Worm (Caenorhabditis elegans): Measurements from ENCODE around the gene C17C3.15.
A peak's percentile ranks its signal among the peaks of the same experiment; 100 is the strongest.

C17C3.15 gene

ce11 chrII:5579236-5579635, 8.8 kb downstream of the C17C3.15 start:
- TF ChIP-seq unc-55 (GFP tag; optimal IDR thresholded peaks at IDR 0.05): no peak

ce11 chrII:5582309-5582708, 11.9 kb downstream of the C17C3.15 start, which contains the start of gene T25E4.2:
TSS of gene T25E4.2 (minus strand) at chrII:5582409.
- TF ChIP-seq peb-1 (tag; optimal IDR thresholded peaks at IDR 0.05) (no peak), ceh-82 (tag; optimal IDR thresholded peaks at IDR 0.05) (no peak), alr-1 (tag; optimal IDR thresholded peaks at IDR 0.05) (no peak), ceh-16 (tag; optimal IDR thresholded peaks at IDR 0.05) (no peak), skn-1 (tag; optimal IDR thresholded peaks at IDR 0.05) (no peak), F13H6.1 (tag; optimal IDR thresholded peaks at IDR 0.05) (no peak), nhr-12 (tag; optimal IDR thresholded peaks at IDR 0.05) (no peak), mab-5 (tag; optimal IDR thresholded peaks at IDR 0.05) (no peak), aly-2 (tag; optimal IDR thresholded peaks at IDR 0.05) (no peak), unc-55 (GFP tag; optimal IDR thresholded peaks at IDR 0.05) (no peak), lin-13 (GFP tag; optimal IDR thresholded peaks at IDR 0.05) (no peak)

ce11 chrII:5585788-5586187, 15.3 kb downstream of the C17C3.15 start, which contains the start of gene lys-8:
TSS of gene lys-8 (plus strand) at chrII:5586178.
- TF ChIP-seq Y55F3AM.14 (GFP tag; optimal IDR thresholded peaks at IDR 0.05) (no peak), blmp-1 (tag; optimal IDR thresholded peaks at IDR 0.05; ENCODE audit: insufficient read depth) (no peak), unc-55 (GFP tag; optimal IDR thresholded peaks at IDR 0.05) (no peak), nhr-21 (tag; optimal IDR thresholded peaks at IDR 0.05) (no peak), ztf-11 (tag; optimal IDR thresholded peaks at IDR 0.05) (no peak), unc-39 (tag; optimal IDR thresholded peaks at IDR 0.05) (no peak), dmd-4 (tag; optimal IDR thresholded peaks at IDR 0.05) (no peak), sem-4 (tag; optimal IDR thresholded peaks at IDR 0.05) (no peak), lin-11 (tag; optimal IDR thresholded peaks at IDR 0.05) (no peak), sma-9 (GFP tag; optimal IDR thresholded peaks at IDR 0.05) (peak; percentile 78), sma-9 (tag; optimal IDR thresholded peaks at IDR 0.05) (no peak), C34F6.9 (tag; optimal IDR thresholded peaks at IDR 0.05) (no peak), peb-1 (tag; optimal IDR thresholded peaks at IDR 0.05) (no peak), fos-1 (tag; optimal IDR thresholded peaks at IDR 0.05) (peak; percentile 97), gmeb-1 (tag; optimal IDR thresholded peaks at IDR 0.05) (peak; percentile 32), mdl-1 (tag; optimal IDR thresholded peaks at IDR 0.05) (no peak), ceh-82 (tag; optimal IDR thresholded peaks at IDR 0.05) (no peak), skn-1 (tag; optimal IDR thresholded peaks at IDR 0.05) (peak; percentile 58), zag-1 (tag; optimal IDR thresholded peaks at IDR 0.05) (no peak), aly-2 (tag; optimal IDR thresholded peaks at IDR 0.05) (no peak), elt-3 (tag; optimal IDR thresholded peaks at IDR 0.05) (no peak), lin-39 (tag; optimal IDR thresholded peaks at IDR 0.05) (no peak), sma-3 (GFP tag; optimal IDR thresholded peaks at IDR 0.05) (no peak), ceh-16 (tag; optimal IDR thresholded peaks at IDR 0.05) (no peak), nhr-10 (tag; optimal IDR thresholded peaks at IDR 0.05) (no peak), lin-13 (GFP tag; optimal IDR thresholded peaks at IDR 0.05) (no peak), nhr-6 (tag; optimal IDR thresholded peaks at IDR 0.05) (no peak), nhr-23 (tag; optimal IDR thresholded peaks at IDR 0.05) (no peak), R02D3.7 (tag; optimal IDR thresholded peaks at IDR 0.05) (no peak), mbf-1 (tag; optimal IDR thresholded peaks at IDR 0.05) (no peak), crh-2 (tag; optimal IDR thresholded peaks at IDR 0.05) (peak; percentile 67), elt-1 (tag; optimal IDR thresholded peaks at IDR 0.05) (no peak), ztf-1 (GFP tag; conservative IDR thresholded peaks at IDR 0.05) (no peak), ztf-4 (tag; optimal IDR thresholded peaks at IDR 0.05) (no peak), nhr-25 (tag; optimal IDR thresholded peaks at IDR 0.05) (no peak), nhr-77 (tag; optimal IDR thresholded peaks at IDR 0.05) (no peak), F13H6.1 (tag; optimal IDR thresholded peaks at IDR 0.05) (peak; percentile 52)

ce11 chrII:5587794-5588193, 17.3 kb downstream of the C17C3.15 start:
- TF ChIP-seq zag-1 (tag; optimal IDR thresholded peaks at IDR 0.05) (no peak), nhr-10 (tag; optimal IDR thresholded peaks at IDR 0.05) (no peak), nhr-12 (tag; optimal IDR thresholded peaks at IDR 0.05) (no peak)

Measured in whole organism, L2 larva.